Fruit fly (Drosophila melanogaster) whole organism, prepupa: ENCODE results near the gene CG14551.

Source experiments
- Blimp-1 ChIP-seq: fragments of 200-800 bp; sonication (Bioruptor generic); optimal IDR thresholded peaks from 3 replicates; lab custom pipeline; 2017; ENCODE audit warnings: missing biosample characterization, missing genetic modification characterization, mild to moderate bottlenecking, moderate library complexity, missing genetic modification reagents
- CG10631 ChIP-seq: fragments of 200-800 bp; sonication (Bioruptor generic); optimal IDR thresholded peaks from 2 replicates; lab custom pipeline; 2016; ENCODE audit warnings: missing biosample characterization, missing genetic modification characterization
- CG10669 ChIP-seq: fragments of 200-800 bp; sonication (Bioruptor generic); optimal IDR thresholded peaks from 3 replicates; lab custom pipeline; 2018; ENCODE audit warnings: missing biosample characterization, mild to moderate bottlenecking, missing genetic modification characterization, moderate library complexity
- CG11902 ChIP-seq: fragments of 200-800 bp; sonication (Bioruptor generic); optimal IDR thresholded peaks from 3 replicates; lab custom pipeline; 2016; ENCODE audit warnings: missing biosample characterization, missing genetic modification characterization
- CG1621 ChIP-seq: fragments of 200-800 bp; sonication (Bioruptor generic); optimal IDR thresholded peaks from 3 replicates; lab custom pipeline; 2018; ENCODE audit warnings: missing biosample characterization, mild to moderate bottlenecking, missing genetic modification characterization
- CG16779 ChIP-seq: fragments of 200-800 bp; sonication (Bioruptor generic); optimal IDR thresholded peaks from 3 replicates; lab custom pipeline; 2017; ENCODE audit warnings: missing biosample characterization, mild to moderate bottlenecking, missing genetic modification characterization
- CG3032 ChIP-seq: fragments of 200-800 bp; optimal IDR thresholded peaks from 2 replicates; lab custom pipeline; 2019; ENCODE audit warnings: missing biosample characterization, mild to moderate bottlenecking, missing genetic modification characterization, moderate library complexity
- CG31627 ChIP-seq: fragments of 200-800 bp; sonication (Bioruptor generic); optimal IDR thresholded peaks from 3 replicates; lab custom pipeline; 2016; ENCODE audit warnings: missing biosample characterization, missing genetic modification characterization
- CG34406 ChIP-seq: fragments of 200-800 bp; sonication (Bioruptor generic); optimal IDR thresholded peaks from 3 replicates; lab custom pipeline; 2016; ENCODE audit warnings: missing biosample characterization, missing genetic modification characterization
- CG3919 ChIP-seq: fragments of 200-800 bp; sonication (Bioruptor generic); optimal IDR thresholded peaks from 3 replicates; lab custom pipeline; 2016; ENCODE audit warnings: missing biosample characterization, missing genetic modification characterization
- CG4318 ChIP-seq: fragments of 200-800 bp; sonication (Bioruptor generic); optimal IDR thresholded peaks from 3 replicates; lab custom pipeline; 2017; ENCODE audit warnings: missing biosample characterization, mild to moderate bottlenecking, missing genetic modification characterization
- CG6276 ChIP-seq: fragments of 200-800 bp; sonication (Bioruptor generic); optimal IDR thresholded peaks from 2 replicates; lab custom pipeline; 2017; ENCODE audit warnings: missing biosample characterization, mild to moderate bottlenecking, missing genetic modification characterization
- CG6792 ChIP-seq: fragments of 200-800 bp; sonication (Bioruptor generic); optimal IDR thresholded peaks from 3 replicates; lab custom pipeline; 2016; ENCODE audit warnings: missing biosample characterization, missing genetic modification characterization
- CG6808 ChIP-seq: fragments of 200-800 bp; sonication (Bioruptor generic); optimal IDR thresholded peaks from 3 replicates; lab custom pipeline; 2017; ENCODE audit warnings: missing biosample characterization, missing genetic modification characterization, mild to moderate bottlenecking, moderate library complexity, missing genetic modification reagents
- CG6854 ChIP-seq: fragments of 200-800 bp; sonication (Bioruptor generic); optimal IDR thresholded peaks from 2 replicates; lab custom pipeline; 2017; ENCODE audit warnings: missing biosample characterization, mild to moderate bottlenecking, missing genetic modification characterization
- CG8119 ChIP-seq: fragments of 200-800 bp; sonication (Bioruptor generic); IDR thresholded peaks from 3 replicates; pipeline ENCODE4 v1.3.6; 2022; ENCODE audit warnings: missing biosample characterization, missing genetic modification characterization
- CG8632 ChIP-seq: fragments of 200-800 bp; sonication (Bioruptor generic); optimal IDR thresholded peaks from 3 replicates; lab custom pipeline; 2016; ENCODE audit warnings: missing biosample characterization, missing genetic modification characterization
- CG9139 ChIP-seq: fragments of 200-800 bp; sonication (Bioruptor generic); optimal IDR thresholded peaks from 3 replicates; lab custom pipeline; 2017; ENCODE audit warnings: missing biosample characterization, mild to moderate bottlenecking, missing genetic modification characterization
- Eip75B ChIP-seq: fragments of 200-800 bp; sonication (Bioruptor generic); optimal IDR thresholded peaks from 3 replicates; lab custom pipeline; 2016; ENCODE audit warnings: missing biosample characterization, missing genetic modification characterization
- Eip78C ChIP-seq: fragments of 200-800 bp; sonication (Bioruptor generic); peaks from one replicate; lab custom pipeline; 2016; ENCODE audit warnings: missing biosample characterization, missing genetic modification characterization
- Eip93F ChIP-seq: fragments of 200-800 bp; sonication (Bioruptor generic); optimal IDR thresholded peaks from 2 replicates; lab custom pipeline; 2016; ENCODE audit warnings: missing biosample characterization, mild to moderate bottlenecking, missing genetic modification characterization
- Ets96B ChIP-seq: fragments of 200-800 bp; optimal IDR thresholded peaks from 2 replicates; lab custom pipeline; 2019; ENCODE audit warnings: missing biosample characterization, mild to moderate bottlenecking, missing genetic modification characterization, moderate library complexity
- Gug ChIP-seq: fragments of 200-800 bp; sonication (Bioruptor generic); IDR thresholded peaks from 2 replicates; pipeline ENCODE4 v1.3.6; 2022; ENCODE audit warnings: missing biosample characterization, missing genetic modification characterization
- Hr38 ChIP-seq: sonication (Bioruptor generic); optimal IDR thresholded peaks from 2 replicates; lab custom pipeline; 2016; ENCODE audit warnings: missing biosample characterization, missing genetic modification characterization
- Hr39 ChIP-seq: fragments of 200-800 bp; sonication (Bioruptor generic); optimal IDR thresholded peaks from 2 replicates; lab custom pipeline; 2016; ENCODE audit warnings: missing biosample characterization, missing genetic modification characterization
- Hr4 ChIP-seq: fragments of 200-800 bp; sonication (Bioruptor generic); optimal IDR thresholded peaks from 3 replicates; lab custom pipeline; 2016; ENCODE audit warnings: missing biosample characterization, missing genetic modification characterization
- Lpt ChIP-seq: fragments of 200-800 bp; sonication (Bioruptor generic); optimal IDR thresholded peaks from 3 replicates; lab custom pipeline; 2016; ENCODE audit warnings: missing biosample characterization, missing genetic modification characterization
- Met ChIP-seq: fragments of 200-800 bp; sonication (Bioruptor generic); optimal IDR thresholded peaks from 3 replicates; lab custom pipeline; 2016; ENCODE audit warnings: missing biosample characterization, missing genetic modification characterization
- Sox14 ChIP-seq: fragments of 200-800 bp; sonication (Bioruptor generic); optimal IDR thresholded peaks from 3 replicates; lab custom pipeline; 2016; ENCODE audit warnings: missing biosample characterization, missing genetic modification characterization
- Sox15 ChIP-seq: fragments of 200-800 bp; sonication (Bioruptor generic); optimal IDR thresholded peaks from 3 replicates; lab custom pipeline; 2016; ENCODE audit warnings: missing biosample characterization, missing genetic modification characterization
- acj6 ChIP-seq: fragments of 200-800 bp; sonication (Bioruptor generic); optimal IDR thresholded peaks from 3 replicates; lab custom pipeline; 2016; ENCODE audit warnings: missing biosample characterization, missing genetic modification characterization
- dsx ChIP-seq: fragments of 200-800 bp; optimal IDR thresholded peaks from 3 replicates; lab custom pipeline; 2019; ENCODE audit warnings: missing biosample characterization, mild to moderate bottlenecking, missing genetic modification characterization, moderate library complexity; ENCODE audit not compliant: poor library complexity, severe bottlenecking
- fd59A ChIP-seq: fragments of 200-800 bp; sonication (Bioruptor generic); optimal IDR thresholded peaks from 2 replicates; lab custom pipeline; 2017; ENCODE audit warnings: missing biosample characterization, mild to moderate bottlenecking, missing genetic modification characterization, missing genetic modification reagents
- fkh ChIP-seq: fragments of 200-800 bp; sonication (Bioruptor generic); optimal IDR thresholded peaks from 3 replicates; lab custom pipeline; 2017; ENCODE audit warnings: missing biosample characterization, mild to moderate bottlenecking, missing genetic modification characterization, moderate library complexity
- pdm3 ChIP-seq: fragments of 200-800 bp; sonication (Bioruptor generic); optimal IDR thresholded peaks from 3 replicates; lab custom pipeline; 2016; ENCODE audit warnings: missing biosample characterization, missing genetic modification characterization
- spab ChIP-seq: fragments of 200-800 bp; sonication (Bioruptor generic); optimal IDR thresholded peaks from 2 replicates; lab custom pipeline; 2017; ENCODE audit warnings: missing biosample characterization, mild to moderate bottlenecking, missing genetic modification characterization, missing genetic modification reagents
- ss ChIP-seq, 2 experiments: fragments of 200-800 bp; sonication (Bioruptor generic); optimal IDR thresholded peaks; 2 replicates in 1 of 2; 3 replicates in 1 of 2; lab custom pipeline; 2017 to 2018; ENCODE audit warnings: mild to moderate bottlenecking in 2 of 2, missing biosample characterization in 2 of 2, missing genetic modification characterization in 2 of 2, moderate library complexity in 1 of 2
- topi ChIP-seq: fragments of 200-800 bp; sonication (Bioruptor generic); optimal IDR thresholded peaks from 3 replicates; lab custom pipeline; 2016; ENCODE audit warnings: missing biosample characterization, missing genetic modification characterization
- vri ChIP-seq: fragments of 200-800 bp; sonication (Bioruptor generic); optimal IDR thresholded peaks from 3 replicates; lab custom pipeline; 2016; ENCODE audit warnings: missing biosample characterization, mild to moderate bottlenecking, missing genetic modification characterization

CG14551 gene

DNA sequence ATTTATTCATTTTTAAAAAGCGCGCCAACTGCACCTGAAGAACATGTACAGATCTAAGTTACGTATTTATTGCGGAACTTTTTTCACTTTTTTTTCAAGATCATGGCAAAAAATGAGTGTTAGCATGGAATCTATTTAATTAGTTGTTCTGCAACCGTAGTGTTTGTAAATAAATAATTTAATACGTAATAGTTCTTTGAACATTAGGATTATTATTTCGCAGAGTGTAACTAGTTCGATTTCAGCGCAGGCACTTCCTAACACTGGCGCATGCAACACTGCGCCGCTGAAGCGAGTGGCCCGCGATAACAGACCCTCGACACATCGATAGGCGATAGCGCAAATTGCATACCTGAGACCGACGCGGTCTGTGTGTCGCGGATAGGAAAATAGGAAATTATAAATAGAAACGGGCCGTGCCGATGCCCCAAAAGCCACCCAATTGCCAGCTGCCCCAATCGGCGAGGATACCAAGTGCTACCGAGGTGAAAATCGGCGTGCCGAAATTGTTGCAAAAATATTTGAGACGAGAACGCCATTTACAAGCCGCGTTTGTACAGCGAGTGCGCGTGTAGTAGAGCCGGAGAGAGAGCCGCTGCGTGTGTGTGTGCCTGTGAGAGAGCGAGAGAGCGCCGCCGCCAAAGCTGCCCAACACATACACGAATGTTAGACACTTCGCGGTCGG, 21.3 kb downstream of the CG14551 start, which contains the start of gene gro (continued):
- no peak for TF ChIP-seq fd59A (GFP tag; lab: Kevin White, UChicago)
- peak; percentile 0 for TF ChIP-seq CG4318 (GFP tag; lab: Kevin White, UChicago)
- peak; percentile 76 for TF ChIP-seq Hr4 (GFP tag; lab: Kevin White, UChicago)
- TF ChIP-seq Sox14 (GFP tag; lab: Kevin White, UChicago), result peak; percentile 60
- no peak for TF ChIP-seq Hr38 (GFP tag; lab: Kevin White, UChicago)
- peak; percentile 57 for TF ChIP-seq CG8119 (GFP tag; lab: Robert Waterston, UW)
- TF ChIP-seq CG31627 (GFP tag; lab: Kevin White, UChicago), result peak; percentile 76
- TF ChIP-seq CG10631, result peak; percentile 81
- TF ChIP-seq vri, result peak; percentile 74
- TF ChIP-seq Eip93F (GFP tag; lab: Kevin White, UChicago), result peak; percentile 56
- TF ChIP-seq topi (GFP tag; lab: Kevin White, UChicago), result peak; percentile 73
- no peak for TF ChIP-seq spab (GFP tag; lab: Kevin White, UChicago)
- TF ChIP-seq Eip75B, result peak; percentile 71
- TF ChIP-seq acj6 (GFP tag; lab: Kevin White, UChicago), result peak; percentile 74
- TF ChIP-seq pdm3 (GFP tag; lab: Kevin White, UChicago), result peak; percentile 84
- no peak for TF ChIP-seq dsx (GFP tag; lab: Kevin White, UChicago)
- TF ChIP-seq Gug, result peak; percentile 62; the same call in 1 of the 2 replicates
- peak; percentile 67 for TF ChIP-seq CG3032 (tag; lab: Kevin White, UChicago)

DNA sequence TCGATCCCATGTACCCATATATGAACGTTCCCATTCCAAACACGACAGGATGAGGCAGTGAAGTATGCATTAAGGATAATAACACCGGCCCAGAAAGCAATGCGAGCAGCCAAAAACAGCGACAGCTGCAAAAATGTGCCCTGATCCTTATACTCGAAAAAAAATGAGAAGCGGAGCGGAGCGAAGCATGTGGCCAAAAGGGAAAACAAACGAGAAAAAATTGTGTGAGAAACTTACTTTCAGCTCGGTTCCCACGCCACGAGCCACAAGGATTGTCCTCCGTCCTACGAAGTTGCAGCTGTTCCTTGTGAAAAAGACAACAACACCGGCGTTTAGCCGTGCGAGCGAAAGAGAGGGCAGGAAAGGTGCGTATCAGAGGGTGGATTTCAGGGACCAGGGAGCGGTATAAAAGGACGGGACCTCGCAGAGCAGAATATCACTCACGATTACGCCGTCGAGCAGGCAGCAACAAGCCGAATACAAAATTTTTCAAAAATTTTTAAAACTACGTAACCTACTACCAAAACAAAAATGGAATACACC, 22.9 kb downstream of the CG14551 start:
- no peak for TF ChIP-seq Blimp-1 (GFP tag; lab: Kevin White, UChicago)
- TF ChIP-seq Eip78C, result peak; percentile 13

DNA sequence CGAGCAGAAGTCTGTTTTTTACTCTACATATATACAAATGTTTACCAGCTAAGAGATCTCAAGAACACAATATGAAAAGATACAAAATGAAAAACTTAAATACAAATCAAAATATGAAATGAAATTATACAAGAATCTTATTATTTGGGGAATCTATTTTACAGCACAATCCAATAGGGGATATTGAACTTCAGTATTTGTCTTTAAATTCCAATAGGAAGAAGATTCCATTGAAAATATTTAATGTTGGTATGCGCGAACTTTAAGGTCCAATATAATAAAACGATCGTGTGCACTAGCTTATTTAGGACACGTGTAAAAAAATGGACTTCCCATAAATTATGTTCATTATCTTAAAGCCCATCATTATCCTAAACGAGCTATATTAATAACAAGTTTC, 24.9 kb downstream of the CG14551 start:
- no peak for TF ChIP-seq dsx (GFP tag; lab: Kevin White, UChicago)
- TF ChIP-seq Hr39 (GFP tag; lab: Kevin White, UChicago), result no peak
- no peak for TF ChIP-seq CG8119 (GFP tag; lab: Robert Waterston, UW)
- TF ChIP-seq CG10631, result no peak
- TF ChIP-seq CG9139 (GFP tag; lab: Kevin White, UChicago), result no peak
- no peak for TF ChIP-seq CG6792
- no peak for TF ChIP-seq CG6808 (GFP tag; lab: Kevin White, UChicago)
- TF ChIP-seq CG6854 (GFP tag; lab: Kevin White, UChicago), result no peak
- TF ChIP-seq topi (GFP tag; lab: Kevin White, UChicago), result no peak
- no peak for TF ChIP-seq Met
- no peak for TF ChIP-seq Lpt
- TF ChIP-seq CG6276 (GFP tag; lab: Kevin White, UChicago), result no peak
- no peak for TF ChIP-seq CG3032 (tag; lab: Kevin White, UChicago)
- TF ChIP-seq CG8632, result no peak
- TF ChIP-seq CG16779, result no peak

DNA sequence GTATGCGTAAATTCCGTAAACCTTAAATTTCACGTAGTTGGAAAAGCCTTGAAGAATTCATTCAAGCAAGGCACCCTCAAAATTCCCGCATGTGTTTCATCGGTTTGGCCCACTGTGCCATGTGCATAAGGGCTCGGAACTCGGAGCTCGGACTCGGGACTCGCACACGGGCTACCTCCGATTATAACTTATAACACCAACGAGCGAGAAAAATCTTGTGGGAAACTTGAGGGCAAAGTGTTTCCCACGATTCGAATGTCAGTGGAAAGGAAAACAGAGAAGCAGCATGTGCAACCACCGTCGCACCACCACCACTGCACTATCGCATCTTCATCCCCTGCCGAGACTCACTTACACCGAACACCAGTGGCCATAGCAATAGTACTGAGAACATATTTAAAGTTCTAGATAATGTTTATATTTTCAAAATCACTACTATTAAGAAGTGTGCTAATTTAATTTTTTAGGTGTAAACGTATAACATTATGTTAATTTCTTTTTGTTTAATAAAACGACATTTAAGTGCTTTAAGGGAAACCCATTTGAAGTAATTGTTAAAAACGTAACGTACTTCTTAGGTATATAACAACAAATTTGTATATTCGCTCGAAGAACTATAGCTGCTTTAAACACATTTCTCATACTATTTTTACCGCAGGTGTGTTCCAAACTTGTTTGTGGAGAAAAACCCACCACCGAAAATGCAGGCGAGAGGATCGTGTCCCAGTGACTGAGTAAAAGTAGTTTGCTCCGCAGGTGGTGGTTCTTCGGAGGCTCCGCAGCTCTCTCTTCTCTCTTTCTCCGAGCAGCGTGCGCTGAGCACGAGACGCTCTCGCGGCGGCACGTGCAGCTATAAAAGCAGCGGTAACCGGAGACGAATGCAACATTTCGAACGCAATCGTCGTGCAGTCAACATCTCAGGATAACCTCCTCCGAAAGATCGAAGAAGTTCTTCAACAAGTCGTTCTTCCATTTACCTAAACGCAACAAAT, 26.4 kb downstream of the CG14551 start:
- peak; percentile 93 for TF ChIP-seq topi (GFP tag; lab: Kevin White, UChicago)
- TF ChIP-seq CG3919, result peak; percentile 83
- peak; percentile 76 for TF ChIP-seq CG1621 (tag; lab: Kevin White, UChicago)
- TF ChIP-seq Hr39 (GFP tag; lab: Kevin White, UChicago), result peak; percentile 85
- TF ChIP-seq fd59A (GFP tag; lab: Kevin White, UChicago), result peak; percentile 91
- peak; percentile 94 for TF ChIP-seq CG3032 (tag; lab: Kevin White, UChicago)
- TF ChIP-seq Ets96B (tag; lab: Kevin White, UChicago), result peak; percentile 93
- TF ChIP-seq CG11902 (GFP tag; lab: Kevin White, UChicago), result peak; percentile 72
- TF ChIP-seq Eip78C, result peak; percentile 97
- TF ChIP-seq ss (GFP tag; optimal IDR thresholded peaks at IDR 0.05; lab: Kevin White, UChicago), result peak; percentile 95 to 96
- peak; percentile 53 for TF ChIP-seq Eip93F (GFP tag; lab: Kevin White, UChicago)
- peak; percentile 89 for TF ChIP-seq CG34406
- TF ChIP-seq vri, result peak; percentile 84
- TF ChIP-seq pdm3 (GFP tag; lab: Kevin White, UChicago), result peak; percentile 88
- peak; percentile 74 for TF ChIP-seq Sox15 (GFP tag; lab: Kevin White, UChicago)
- TF ChIP-seq CG10669 (GFP tag; lab: Kevin White, UChicago), result peak; percentile 92
- peak; percentile 87 for TF ChIP-seq CG8632
- peak; percentile 59 for TF ChIP-seq fkh (GFP tag; lab: Kevin White, UChicago)
- peak; percentile 80 for TF ChIP-seq CG31627 (GFP tag; lab: Kevin White, UChicago)
- peak; percentile 72 for TF ChIP-seq CG4318 (GFP tag; lab: Kevin White, UChicago)
- TF ChIP-seq CG8119 (GFP tag; lab: Robert Waterston, UW), result peak; percentile 90
- TF ChIP-seq CG9139 (GFP tag; lab: Kevin White, UChicago), result peak; percentile 86
- no peak for TF ChIP-seq Hr38 (GFP tag; lab: Kevin White, UChicago)
